Worm (Caenorhabditis elegans): ENCODE measurements around the gene sptl-2.

Gene sptl-2

ce11 chrV:8018919-8019318, 1.9 kb downstream of the sptl-2 start:
- TF ChIP-seq snpc-1.1 (tag; optimal IDR thresholded peaks at IDR 0.05; ENCODE audit: insufficient read depth): no peak
- TF ChIP-seq nhr-80 (tag; optimal IDR thresholded peaks at IDR 0.05): peak; percentile 57

ce11 chrV:8019783-8020182, 2.8 kb downstream of the sptl-2 start:
- no peak for TF ChIP-seq ceh-79 (tag; optimal IDR thresholded peaks at IDR 0.05)
- TF ChIP-seq nhr-80 (tag; optimal IDR thresholded peaks at IDR 0.05): peak; percentile 60

ce11 chrV:8022040-8022439, 5.0 kb downstream of the sptl-2 start, which contains the start of gene ech-3:
Gene ech-3, plus strand, starts transcription at chrV:8022217.
- no peak for TF ChIP-seq xnd-1 (tag; optimal IDR thresholded peaks at IDR 0.05)
- TF ChIP-seq sptf-2 (GFP tag; optimal IDR thresholded peaks at IDR 0.05): no peak
- no peak for TF ChIP-seq nhr-90 (tag; optimal IDR thresholded peaks at IDR 0.05)
- no peak for TF ChIP-seq ztf-22 (GFP tag; optimal IDR thresholded peaks at IDR 0.05)
- TF ChIP-seq let-607 (tag; optimal IDR thresholded peaks at IDR 0.05): no peak
- peak; percentile 30; the same call in 1 of the 2 replicates for TF ChIP-seq hmg-1.2 (GFP tag; IDR thresholded peaks at IDR 0.05)
- no peak for TF ChIP-seq ceh-79 (tag; optimal IDR thresholded peaks at IDR 0.05)

- TF ChIP-seq lsl-1 (GFP tag; optimal IDR thresholded peaks at IDR 0.05) (peak; percentile 27), Y53G8AR.9 (GFP tag; conservative IDR thresholded peaks at IDR 0.05) (no peak)
Observed at ce11 chrV:8024752-8025151, 7.7 kb downstream of the sptl-2 start, which contains the start of gene F43H9.3. Gene F43H9.3, minus strand, starts transcription at chrV:8024940.

ce11 chrV:8025259-8025658, 8.3 kb downstream of the sptl-2 start:
- TF ChIP-seq unc-62 (GFP tag; optimal IDR thresholded peaks at IDR 0.05): no peak
- no peak for TF ChIP-seq ceh-27 (GFP tag; optimal IDR thresholded peaks at IDR 0.05)
- TF ChIP-seq Y53G8AR.9 (GFP tag; conservative IDR thresholded peaks at IDR 0.05): no peak
- no peak for TF ChIP-seq ceh-100 (GFP tag; IDR thresholded peaks at IDR 0.05)
- no peak for TF ChIP-seq hlh-12 (tag; optimal IDR thresholded peaks at IDR 0.05)
- TF ChIP-seq repo-1 (tag; optimal IDR thresholded peaks at IDR 0.05): no peak
- TF ChIP-seq nfyb-1 (GFP tag; IDR thresholded peaks at IDR 0.05): no peak
- no peak for TF ChIP-seq mxl-1 (tag; optimal IDR thresholded peaks at IDR 0.05)
- no peak for TF ChIP-seq hrde-1 (tag; optimal IDR thresholded peaks at IDR 0.05; ENCODE audit: borderline replicate concordance)
- no peak for TF ChIP-seq nfya-1 (tag; optimal IDR thresholded peaks at IDR 0.05; ENCODE audit: borderline replicate concordance, insufficient read depth)
- no peak for TF ChIP-seq dox-1 (GFP tag; IDR thresholded peaks at IDR 0.05)
- TF ChIP-seq somi-1 (GFP tag; optimal IDR thresholded peaks at IDR 0.05): no peak
- TF ChIP-seq ztf-26 (tag; optimal IDR thresholded peaks at IDR 0.05): no peak
- no peak for TF ChIP-seq Y67H2A.10 (GFP tag; conservative IDR thresholded peaks at IDR 0.05)
- TF ChIP-seq attf-6 (GFP tag; IDR thresholded peaks at IDR 0.05): no peak
- TF ChIP-seq zfh-2 (GFP tag; conservative IDR thresholded peaks at IDR 0.05): no peak
- no peak for TF ChIP-seq mcd-1 (GFP tag; IDR thresholded peaks at IDR 0.05)

- TF ChIP-seq lin-26 (GFP tag; IDR thresholded peaks at IDR 0.05) (peak; percentile 11; the same call in 1 of the 2 replicates), somi-1 (GFP tag; optimal IDR thresholded peaks at IDR 0.05) (peak; percentile 71), ceh-100 (GFP tag; IDR thresholded peaks at IDR 0.05) (no peak), ztf-26 (tag; optimal IDR thresholded peaks at IDR 0.05) (peak; percentile 9), lin-40 (tag; optimal IDR thresholded peaks at IDR 0.05) (peak; percentile 20), cebp-1 (GFP tag; IDR thresholded peaks at IDR 0.05) (no peak), cebp-1 (tag; optimal IDR thresholded peaks at IDR 0.05) (peak; percentile 55), attf-6 (GFP tag; IDR thresholded peaks at IDR 0.05) (no peak)
Observed at ce11 chrV:8026343-8026742, 9.3 kb downstream of the sptl-2 start, which contains the start of gene F43H9.4. Gene F43H9.4, plus strand, starts transcription at chrV:8026708.
